Fruit fly (Drosophila melanogaster) whole organism, pupa: ENCODE data around the gene Sclp.

Source experiments
- CG10348 ChIP-seq: fragments of 200-800 bp; sonication (Bioruptor generic); IDR thresholded peaks from 2 replicates; pipeline ENCODE4 v1.3.6; 2022; ENCODE audit warnings: missing biosample characterization, missing genetic modification characterization
- CG12605 ChIP-seq: fragments of 200-800 bp; sonication (Bioruptor generic); IDR thresholded peaks from 2 replicates; pipeline ENCODE4 v1.3.6; 2022; ENCODE audit warnings: missing biosample characterization, missing genetic modification characterization
- CG13204 ChIP-seq: fragments of 200-800 bp; sonication (Bioruptor generic); optimal IDR thresholded peaks from 2 replicates; lab custom pipeline; 2018; ENCODE audit warnings: missing biosample characterization, mild to moderate bottlenecking, missing genetic modification characterization, moderate library complexity
- CG14655 ChIP-seq: fragments of 200-800 bp; sonication (Bioruptor generic); optimal IDR thresholded peaks from 3 replicates; lab custom pipeline; 2017; ENCODE audit warnings: mild to moderate bottlenecking, missing biosample characterization, missing genetic modification reagents, missing genetic modification characterization
- CG15710 ChIP-seq: fragments of 200-800 bp; sonication (Bioruptor generic); optimal IDR thresholded peaks from 2 replicates; lab custom pipeline; 2018; ENCODE audit warnings: missing biosample characterization, mild to moderate bottlenecking, missing genetic modification characterization, moderate library complexity
- CG17806 ChIP-seq: fragments of 200-800 bp; sonication (Bioruptor generic); optimal IDR thresholded peaks from 2 replicates; lab custom pipeline; 2018; ENCODE audit warnings: missing biosample characterization, mild to moderate bottlenecking, missing genetic modification characterization, moderate library complexity
- CG32121 ChIP-seq: fragments of 200-800 bp; sonication (Bioruptor generic); IDR thresholded peaks from 2 replicates; pipeline ENCODE4 v1.3.6; 2022; ENCODE audit warnings: missing biosample characterization, missing genetic modification characterization
- CG34367 ChIP-seq: fragments of 200-800 bp; sonication (Bioruptor generic); optimal IDR thresholded peaks from 2 replicates; lab custom pipeline; 2018; ENCODE audit warnings: missing biosample characterization, mild to moderate bottlenecking, missing genetic modification characterization
- CG4496 ChIP-seq: fragments of 200-800 bp; sonication (Bioruptor generic); IDR thresholded peaks from 3 replicates; pipeline ENCODE4 v1.3.6; 2022; ENCODE audit warnings: missing biosample characterization, missing genetic modification characterization
- CG8159 ChIP-seq: fragments of 200-800 bp; sonication (Bioruptor generic); optimal IDR thresholded peaks from 3 replicates; lab custom pipeline; 2018; ENCODE audit warnings: missing biosample characterization, mild to moderate bottlenecking, missing genetic modification characterization, moderate library complexity
- CG8301 ChIP-seq: fragments of 200-800 bp; sonication (Bioruptor generic); optimal IDR thresholded peaks from 2 replicates; lab custom pipeline; 2018; ENCODE audit warnings: missing biosample characterization, mild to moderate bottlenecking, missing genetic modification characterization
- CG9948 ChIP-seq: fragments of 200-800 bp; sonication (Bioruptor generic); optimal IDR thresholded peaks from 2 replicates; lab custom pipeline; 2018; ENCODE audit warnings: missing biosample characterization, mild to moderate bottlenecking, missing genetic modification characterization, moderate library complexity
- D1 ChIP-seq: fragments of 200-800 bp; sonication (Bioruptor generic); optimal IDR thresholded peaks from 2 replicates; lab custom pipeline; 2018; ENCODE audit warnings: missing biosample characterization, mild to moderate bottlenecking, missing genetic modification characterization, moderate library complexity
- EcR ChIP-seq: fragments of 200-800 bp; sonication (Bioruptor generic); optimal IDR thresholded peaks from 3 replicates; lab custom pipeline; 2019; ENCODE audit warnings: missing biosample characterization, missing genetic modification characterization, mild to moderate bottlenecking, moderate library complexity, missing genetic modification reagents
- Ets98B ChIP-seq: fragments of 200-800 bp; sonication (Bioruptor generic); IDR thresholded peaks from 2 replicates; pipeline ENCODE4 v1.3.6; 2022; ENCODE audit warnings: missing biosample characterization, missing genetic modification characterization
- Pif1A ChIP-seq: fragments of 200-800 bp; sonication (Bioruptor generic); optimal IDR thresholded peaks from 3 replicates; lab custom pipeline; 2016; ENCODE audit warnings: missing biosample characterization, missing genetic modification characterization
- Pif1B ChIP-seq: fragments of 200-800 bp; sonication (Bioruptor generic); optimal IDR thresholded peaks from 3 replicates; lab custom pipeline; 2016; ENCODE audit warnings: missing biosample characterization, missing genetic modification characterization
- Snoo ChIP-seq: fragments of 200-800 bp; sonication (Bioruptor generic); optimal IDR thresholded peaks from 3 replicates; lab custom pipeline; 2017; ENCODE audit warnings: missing biosample characterization, mild to moderate bottlenecking, missing genetic modification characterization, inconsistent platforms
- fd96Ca ChIP-seq: fragments of 200-800 bp; sonication (Bioruptor generic); IDR thresholded peaks from 3 replicates; pipeline ENCODE4 v1.3.6; 2022; ENCODE audit warnings: missing biosample characterization, missing genetic modification characterization
- gl ChIP-seq: fragments of 200-800 bp; sonication (Bioruptor generic); optimal IDR thresholded peaks from 2 replicates; lab custom pipeline; 2018; ENCODE audit warnings: missing biosample characterization, mild to moderate bottlenecking, missing genetic modification characterization
- rn ChIP-seq: fragments of 200-800 bp; sonication (Bioruptor generic); IDR thresholded peaks from 2 replicates; pipeline ENCODE4 v1.3.6; 2022; ENCODE audit warnings: missing biosample characterization, missing genetic modification characterization

Sclp gene

dm6 chrX:11924562-11924961 is at the start of gene Sclp:
Gene Sclp (minus strand): TSS chrX:11924662.
- TF ChIP-seq CG14655 (GFP tag; lab: Kevin White, UChicago): peak; percentile 25
- TF ChIP-seq CG8301 (tag; lab: Kevin White, UChicago): peak; percentile 2
- no peak for TF ChIP-seq fd96Ca
- TF ChIP-seq, all 21 proteins: peak for 2

- TF ChIP-seq CG15710: no peak
- TF ChIP-seq Pif1A (GFP tag; lab: Kevin White, UChicago): no peak
- TF ChIP-seq Pif1B (GFP tag; lab: Kevin White, UChicago): no peak
- TF ChIP-seq CG10348 (GFP tag; lab: Robert Waterston, UW): no peak
- TF ChIP-seq rn (GFP tag; lab: Robert Waterston, UW): no peak
- no peak for TF ChIP-seq D1 (tag; lab: Kevin White, UChicago)
- no peak for TF ChIP-seq EcR (GFP tag; lab: Kevin White, UChicago)
- no peak for TF ChIP-seq CG12605 (GFP tag; lab: Robert Waterston, UW)
- no peak for TF ChIP-seq CG17806 (tag; lab: Kevin White, UChicago)
- no peak for TF ChIP-seq CG8159 (tag; lab: Kevin White, UChicago)
Observed at dm6 chrX:11930726-11931125, 6.3 kb upstream of the Sclp start, which contains the start of gene Pdzd8. Gene Pdzd8 (minus strand): TSS chrX:11930850.

- TF ChIP-seq Pif1B (GFP tag; lab: Kevin White, UChicago) (peak; percentile 5), CG9948 (tag; lab: Kevin White, UChicago) (no peak), Ets98B (GFP tag; lab: Robert Waterston, UW) (peak; percentile 84), CG14655 (GFP tag; lab: Kevin White, UChicago) (peak; percentile 48), CG8301 (tag; lab: Kevin White, UChicago) (peak; percentile 47), CG17806 (tag; lab: Kevin White, UChicago) (no peak), CG4496 (GFP tag; lab: Robert Waterston, UW) (peak; percentile 91), Snoo (tag; lab: Kevin White, UChicago) (peak; percentile 72), EcR (GFP tag; lab: Kevin White, UChicago) (no peak), CG8159 (tag; lab: Kevin White, UChicago) (peak; percentile 1), fd96Ca (no peak), CG34367 (tag; lab: Kevin White, UChicago) (no peak), rn (GFP tag; lab: Robert Waterston, UW) (peak; percentile 65; the same call in 1 of the 2 replicates), CG32121 (GFP tag; lab: Robert Waterston, UW) (peak; percentile 65), CG13204 (GFP tag; lab: Kevin White, UChicago) (no peak), gl (no peak), CG15710 (no peak), Pif1A (GFP tag; lab: Kevin White, UChicago) (peak; percentile 3), D1 (tag; lab: Kevin White, UChicago) (no peak), CG12605 (GFP tag; lab: Robert Waterston, UW) (peak; percentile 75; the same call in 1 of the 2 replicates), CG10348 (GFP tag; lab: Robert Waterston, UW) (no peak)
Observed at dm6 chrX:11925213-11925612, 751 bp upstream of the Sclp start.

dm6 chrX:11923698-11924097 is 764 bp downstream of the Sclp start:
- TF ChIP-seq Ets98B (GFP tag; lab: Robert Waterston, UW) (no peak), CG8159 (tag; lab: Kevin White, UChicago) (no peak), CG13204 (GFP tag; lab: Kevin White, UChicago) (no peak), CG34367 (tag; lab: Kevin White, UChicago) (no peak), CG14655 (GFP tag; lab: Kevin White, UChicago) (no peak), CG32121 (GFP tag; lab: Robert Waterston, UW) (no peak), CG4496 (GFP tag; lab: Robert Waterston, UW) (no peak), Pif1B (GFP tag; lab: Kevin White, UChicago) (no peak)

- TF ChIP-seq CG13204 (GFP tag; lab: Kevin White, UChicago) (no peak), CG15710 (no peak), CG4496 (GFP tag; lab: Robert Waterston, UW) (0 out of 3 replicates have a peak, but pooled peaks have one; percentile 23), Ets98B (GFP tag; lab: Robert Waterston, UW) (peak; percentile 9; the same call in 1 of the 2 replicates), Pif1B (GFP tag; lab: Kevin White, UChicago) (peak; percentile 27)
Observed at dm6 chrX:11922650-11923237, 1.7 kb downstream of the Sclp start.

dm6 chrX:11920959-11921358 is 3.5 kb downstream of the Sclp start:
- TF ChIP-seq CG14655 (GFP tag; lab: Kevin White, UChicago) (peak; percentile 94), CG32121 (GFP tag; lab: Robert Waterston, UW) (peak; percentile 84), Pif1B (GFP tag; lab: Kevin White, UChicago) (peak; percentile 74), D1 (tag; lab: Kevin White, UChicago) (peak; percentile 67), gl (no peak), CG17806 (tag; lab: Kevin White, UChicago) (peak; percentile 66), Ets98B (GFP tag; lab: Robert Waterston, UW) (peak; percentile 87), rn (GFP tag; lab: Robert Waterston, UW) (peak; percentile 72), Snoo (tag; lab: Kevin White, UChicago) (peak; percentile 81), CG10348 (GFP tag; lab: Robert Waterston, UW) (peak; percentile 46; the same call in 1 of the 2 replicates), CG9948 (tag; lab: Kevin White, UChicago) (peak; percentile 78), fd96Ca (no peak), CG12605 (GFP tag; lab: Robert Waterston, UW) (peak; percentile 83), CG34367 (tag; lab: Kevin White, UChicago) (peak; percentile 58), CG8301 (tag; lab: Kevin White, UChicago) (peak; percentile 92), CG15710 (peak; percentile 54), CG8159 (tag; lab: Kevin White, UChicago) (peak; percentile 63), EcR (GFP tag; lab: Kevin White, UChicago) (no peak), CG4496 (GFP tag; lab: Robert Waterston, UW) (peak; percentile 93), Pif1A (GFP tag; lab: Kevin White, UChicago) (peak; percentile 78), CG13204 (GFP tag; lab: Kevin White, UChicago) (no peak)
